Worm (Caenorhabditis elegans): ENCODE results near the gene str-7.

DNA sequence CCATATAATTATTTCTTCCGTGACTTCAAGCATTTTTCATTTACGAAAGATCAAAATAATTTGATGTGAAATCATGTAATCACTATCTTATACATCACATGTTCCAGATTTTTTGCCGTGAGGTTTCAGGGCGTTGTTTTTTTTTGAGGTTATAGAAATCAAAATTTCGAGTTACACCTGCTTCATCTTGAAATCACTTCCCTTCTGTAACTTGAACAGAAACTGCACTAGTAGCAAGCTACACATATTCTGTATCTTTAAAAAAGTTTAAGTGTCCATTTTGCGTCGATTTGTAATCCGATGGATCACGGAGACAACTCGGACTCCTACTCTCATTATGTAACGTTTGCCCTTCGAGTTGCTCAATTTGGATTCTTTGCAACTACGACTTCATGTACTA lies 8.7 kb downstream of the str-7 start, which contains the start of gene F22B8.3:
- TF ChIP-seq alr-1 (tag; optimal IDR thresholded peaks at IDR 0.05; ENCODE audit: borderline replicate concordance) (no peak), fos-1 (tag; optimal IDR thresholded peaks at IDR 0.05) (no peak), mep-1 (tag; optimal IDR thresholded peaks at IDR 0.05) (no peak), nhr-47 (tag; optimal IDR thresholded peaks at IDR 0.05) (no peak), fkh-10 (GFP tag; optimal IDR thresholded peaks at IDR 0.05) (no peak), swsn-7 (tag; optimal IDR thresholded peaks at IDR 0.05) (no peak), nhr-237 (tag; optimal IDR thresholded peaks at IDR 0.05) (no peak), nhr-28 (tag; optimal IDR thresholded peaks at IDR 0.05) (no peak), lin-35 (GFP tag; optimal IDR thresholded peaks at IDR 0.05) (no peak)
